Worm (Caenorhabditis elegans) whole organism, L3 larva: Measurements from ENCODE around the gene trf-1.

Experiments
- aly-2 ChIP-seq: fragments of 150-350 bp; optimal IDR thresholded peaks from 2 replicates; lab custom pipeline; 2014; ENCODE audit warnings: missing biosample characterization, missing genetic modification characterization
- ama-1 ChIP-seq: fragments of 150-350 bp; optimal IDR thresholded peaks from 2 replicates; lab custom pipeline; 2018
- egl-27 ChIP-seq: sonication (generic microtip); optimal IDR thresholded peaks from 4 replicates; lab custom pipeline; 2017; ENCODE audit warnings: missing biosample characterization, missing genetic modification reagents, missing genetic modification characterization
- elt-1 ChIP-seq: fragments of 150-350 bp; optimal IDR thresholded peaks from 2 replicates; lab custom pipeline; 2014; ENCODE audit warnings: missing biosample characterization, missing genetic modification characterization
- elt-3 ChIP-seq, 3 experiments: fragments of 150-350 bp in 1 of 3; sonication (generic microtip) in 2 of 3; optimal IDR thresholded peaks; 2 replicates in 2 of 3; 4 replicates in 1 of 3; lab custom pipeline; 2014 to 2017; ENCODE audit warnings: missing biosample characterization in 3 of 3, missing genetic modification characterization in 3 of 3
- eor-1 ChIP-seq, 2 experiments: fragments of 150-350 bp; optimal IDR thresholded peaks; 2 replicates each; lab custom pipeline; 2014 to 2018; ENCODE audit warnings: missing biosample characterization in 2 of 2, missing genetic modification characterization in 2 of 2
- lin-39 ChIP-seq: fragments of 150-350 bp; optimal IDR thresholded peaks from 2 replicates; lab custom pipeline; 2018; ENCODE audit warnings: missing biosample characterization, missing genetic modification reagents, missing genetic modification characterization
- mdl-1 ChIP-seq: fragments of 150-350 bp; optimal IDR thresholded peaks from 2 replicates; lab custom pipeline; 2014; ENCODE audit warnings: missing biosample characterization, missing genetic modification characterization
- mml-1 ChIP-seq: fragments of 150-350 bp; sonication (generic microtip); optimal IDR thresholded peaks from 3 replicates; lab custom pipeline; 2014; ENCODE audit warnings: missing biosample characterization, missing genetic modification characterization
- nhr-11 ChIP-seq: fragments of 150-350 bp; optimal IDR thresholded peaks from 2 replicates; lab custom pipeline; 2014; ENCODE audit warnings: missing biosample characterization, missing genetic modification characterization
- nhr-23 ChIP-seq: fragments of 150-350 bp; optimal IDR thresholded peaks from 2 replicates; lab custom pipeline; 2014; ENCODE audit warnings: missing biosample characterization, missing genetic modification reagents, missing genetic modification characterization
- nhr-237 ChIP-seq: fragments of 150-350 bp; optimal IDR thresholded peaks from 2 replicates; lab custom pipeline; 2014; ENCODE audit warnings: missing biosample characterization, missing genetic modification characterization
- nhr-28 ChIP-seq: fragments of 150-350 bp; optimal IDR thresholded peaks from 2 replicates; lab custom pipeline; 2014; ENCODE audit warnings: missing biosample characterization, missing genetic modification characterization
- nhr-43 ChIP-seq: sonication (generic microtip); optimal IDR thresholded peaks from 2 replicates; lab custom pipeline; 2016; ENCODE audit warnings: mild to moderate bottlenecking, missing genetic modification characterization, missing compliant biosample characterization; ENCODE audit not compliant: poor library complexity, severe bottlenecking
- nhr-77 ChIP-seq: fragments of 150-350 bp; optimal IDR thresholded peaks from 2 replicates; lab custom pipeline; 2014; ENCODE audit warnings: missing biosample characterization, missing genetic modification characterization
- pha-4 ChIP-seq: fragments of 150-350 bp; optimal IDR thresholded peaks from 2 replicates; lab custom pipeline; 2014; ENCODE audit warnings: missing biosample characterization, missing genetic modification reagents, missing genetic modification characterization
- pqm-1 ChIP-seq: fragments of 150-350 bp; optimal IDR thresholded peaks from 2 replicates; lab custom pipeline; 2017; ENCODE audit warnings: missing biosample characterization, missing genetic modification characterization, inconsistent platforms
- unc-62 ChIP-seq: fragments of 150-350 bp; sonication (generic microtip); optimal IDR thresholded peaks from 4 replicates; lab custom pipeline; 2014; ENCODE audit warnings: missing biosample characterization, missing genetic modification reagents, missing genetic modification characterization
- zag-1 ChIP-seq: fragments of 150-350 bp; optimal IDR thresholded peaks from 2 replicates; lab custom pipeline; 2014; ENCODE audit warnings: missing biosample characterization, missing genetic modification characterization
- ztf-11 ChIP-seq: fragments of 150-350 bp; optimal IDR thresholded peaks from 2 replicates; lab custom pipeline; 2014; ENCODE audit warnings: missing biosample characterization, missing genetic modification characterization

Gene trf-1

ce11 chrIII:13474482-13474881 lies 44.2 kb downstream of the trf-1 start:
- TF ChIP-seq pqm-1 (tag; lab: Kevin White, UChicago) = no peak
- TF ChIP-seq eor-1 (tag; optimal IDR thresholded peaks at IDR 0.05; lab: Kevin White, UChicago) = no peak
- TF ChIP-seq pha-4 = no peak
- no peak for TF ChIP-seq nhr-77 (tag; lab: Kevin White, UChicago)
- TF ChIP-seq nhr-28 = no peak
- no peak for TF ChIP-seq ama-1 (lab: Kevin White, UChicago)
- TF ChIP-seq mml-1 (tag; lab: Kevin White, UChicago) = no peak

- no peak for TF ChIP-seq mml-1 (tag; lab: Kevin White, UChicago)
- TF ChIP-seq aly-2 (tag; lab: Kevin White, UChicago) = no peak
- no peak for TF ChIP-seq unc-62 (GFP tag; lab: Kevin White, UChicago)
- no peak for TF ChIP-seq elt-3 (tag; optimal IDR thresholded peaks at IDR 0.05; lab: Kevin White, UChicago)
- TF ChIP-seq mdl-1 = no peak
- no peak for TF ChIP-seq lin-39
- TF ChIP-seq ztf-11 (tag; lab: Kevin White, UChicago) = no peak
- TF ChIP-seq nhr-23 (tag; lab: Kevin White, UChicago) = no peak
- no peak for TF ChIP-seq nhr-43 (tag; lab: Kevin White, UChicago)
- no peak for TF ChIP-seq egl-27 (tag; lab: Kevin White, UChicago)
- TF ChIP-seq elt-1 (tag; lab: Kevin White, UChicago) = no peak
- TF ChIP-seq eor-1 (tag; optimal IDR thresholded peaks at IDR 0.05; lab: Kevin White, UChicago) = no peak
- TF ChIP-seq nhr-237 (tag; lab: Kevin White, UChicago) = no peak
- TF ChIP-seq zag-1 (tag; lab: Kevin White, UChicago) = no peak
- TF ChIP-seq nhr-11 = no peak
- TF ChIP-seq nhr-77 (tag; lab: Kevin White, UChicago) = no peak
Observed at ce11 chrIII:13476682-13477081, 46.4 kb downstream of the trf-1 start, which contains the start of gene T27E9.6. T27E9.6 (minus strand) TSS chrIII:13476782.
